Worm (Caenorhabditis elegans): ENCODE data around the gene cht-2.

Gene cht-2

DNA sequence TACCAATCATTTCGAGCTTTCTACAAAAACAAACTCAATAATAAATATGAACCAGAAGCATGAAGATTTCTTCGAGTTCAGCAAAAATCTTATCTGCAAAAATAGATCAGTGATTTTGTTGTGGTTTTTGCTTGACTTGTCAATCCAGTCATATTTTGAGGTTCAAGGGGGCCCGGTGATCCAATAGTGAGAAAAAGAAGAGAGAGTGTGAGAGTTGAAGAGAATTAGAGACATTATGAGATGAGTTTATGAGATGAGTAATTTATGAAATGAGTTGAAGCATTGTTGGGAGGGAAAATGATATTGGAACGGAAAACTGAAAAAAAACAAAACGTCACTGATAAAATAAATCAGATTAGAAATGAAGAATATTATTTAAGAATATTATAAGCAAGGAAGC lies 11.8 kb upstream of the cht-2 start, which contains the start of gene T13H5.1:
Gene T13H5.1, minus strand, starts transcription at position 101 of the 400 bp plus-strand sequence.
- TF ChIP-seq unc-55 (GFP tag; optimal IDR thresholded peaks at IDR 0.05) (no peak), hlh-15 (tag; optimal IDR thresholded peaks at IDR 0.05) (no peak), unc-86 (tag; optimal IDR thresholded peaks at IDR 0.05) (no peak), T23F11.4 (GFP tag; optimal IDR thresholded peaks at IDR 0.05) (no peak), gmeb-2 (tag; optimal IDR thresholded peaks at IDR 0.05) (no peak), pat-9 (tag; optimal IDR thresholded peaks at IDR 0.05) (no peak), hlh-6 (tag; optimal IDR thresholded peaks at IDR 0.05) (no peak), ztf-16 (tag; optimal IDR thresholded peaks at IDR 0.05) (no peak), eyg-1 (tag; optimal IDR thresholded peaks at IDR 0.05) (no peak), ceh-22 (tag; optimal IDR thresholded peaks at IDR 0.05) (no peak), pros-1 (tag; optimal IDR thresholded peaks at IDR 0.05) (no peak), dmd-4 (tag; optimal IDR thresholded peaks at IDR 0.05; ENCODE audit: borderline replicate concordance) (no peak)

DNA sequence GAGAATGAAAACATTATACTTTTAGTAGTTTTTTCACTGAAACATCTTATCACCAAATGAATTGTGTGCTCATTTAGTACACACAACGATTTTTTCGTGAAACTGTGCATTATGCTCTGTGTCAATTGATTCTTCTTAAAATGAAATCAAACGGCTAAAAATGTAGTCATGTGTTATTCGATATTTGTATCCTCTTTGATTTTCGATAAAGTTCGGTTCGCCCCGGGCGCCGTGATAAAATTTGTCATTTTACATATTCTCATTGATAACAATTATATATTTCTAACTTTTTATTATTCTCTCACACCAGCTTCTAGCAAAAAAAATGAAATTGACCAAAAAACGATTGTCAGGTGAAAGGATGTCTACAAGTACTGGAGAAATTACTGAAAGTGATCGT lies 6.0 kb upstream of the cht-2 start, which contains the start of gene ctg-2:
Gene ctg-2, plus strand, starts transcription at position 326 of the 400 bp plus-strand sequence.
- TF ChIP-seq sox-4 (tag; optimal IDR thresholded peaks at IDR 0.05): no peak
- no peak for TF ChIP-seq pax-1 (tag; optimal IDR thresholded peaks at IDR 0.05)
- TF ChIP-seq F13H6.1 (tag; optimal IDR thresholded peaks at IDR 0.05): no peak
- TF ChIP-seq dve-1 (tag; optimal IDR thresholded peaks at IDR 0.05): no peak
- no peak for TF ChIP-seq ceh-22 (tag; optimal IDR thresholded peaks at IDR 0.05)
- no peak for TF ChIP-seq ceh-31 (tag; optimal IDR thresholded peaks at IDR 0.05)

DNA sequence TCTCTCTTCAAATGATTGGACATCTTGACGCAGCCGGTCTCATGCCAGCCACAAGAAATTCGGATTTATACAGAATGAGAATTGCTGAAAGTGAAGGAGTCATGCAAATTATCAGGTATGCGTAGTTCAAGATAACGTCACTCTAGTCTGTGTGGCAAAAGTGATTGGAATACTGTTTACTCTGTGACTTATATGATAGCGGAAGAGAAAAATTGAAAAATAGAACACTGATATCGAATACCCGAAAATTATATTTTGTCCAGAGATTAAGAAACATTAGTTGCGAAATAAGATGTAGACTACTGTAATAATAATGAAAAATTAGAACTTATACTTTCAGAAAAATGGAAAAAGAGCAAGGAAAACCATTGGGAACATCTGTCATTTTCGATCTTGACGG lies 5.2 kb upstream of the cht-2 start:
- TF ChIP-seq nfya-1 (tag; optimal IDR thresholded peaks at IDR 0.05): no peak
- peak; percentile 80 for TF ChIP-seq elt-2 (tag; optimal IDR thresholded peaks at IDR 0.05)

DNA sequence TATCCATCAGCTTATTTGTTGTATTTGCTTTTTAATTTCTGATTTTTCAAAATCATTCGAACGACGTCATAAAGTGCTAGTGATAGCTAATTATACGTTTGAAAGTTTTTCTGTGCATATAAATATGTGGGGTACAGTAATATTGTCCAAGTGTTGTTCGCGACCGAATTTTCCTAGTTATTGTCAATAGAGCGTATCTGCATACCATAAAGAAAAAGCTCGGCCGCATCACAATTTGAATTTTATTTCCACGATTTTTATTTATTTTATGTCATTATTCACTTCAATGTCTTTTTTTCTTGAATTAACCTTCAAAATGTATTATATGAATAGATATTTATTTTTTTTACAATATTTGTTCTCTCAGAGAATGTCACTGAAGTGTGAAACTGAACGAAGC lies 3.9 kb upstream of the cht-2 start, which contains the start of gene rnh-2:
Gene rnh-2, plus strand, starts transcription at position 368 of the 400 bp plus-strand sequence.
- peak; percentile 87 for TF ChIP-seq ceh-31 (tag; optimal IDR thresholded peaks at IDR 0.05)
- TF ChIP-seq elt-4 (tag; optimal IDR thresholded peaks at IDR 0.05): no peak
- TF ChIP-seq zip-5 (tag; optimal IDR thresholded peaks at IDR 0.05): peak; percentile 56
- TF ChIP-seq ets-4 (tag; optimal IDR thresholded peaks at IDR 0.05): peak; percentile 48
- peak; percentile 25 for TF ChIP-seq lim-6 (tag; optimal IDR thresholded peaks at IDR 0.05)
- no peak for TF ChIP-seq ceh-30 (tag; optimal IDR thresholded peaks at IDR 0.05)
- peak; percentile 29 for TF ChIP-seq unc-42 (tag; optimal IDR thresholded peaks at IDR 0.05)
- no peak for TF ChIP-seq F13H6.1 (tag; optimal IDR thresholded peaks at IDR 0.05)
- peak; percentile 67 for TF ChIP-seq tbx-7 (tag; optimal IDR thresholded peaks at IDR 0.05)
- peak; percentile 52 for TF ChIP-seq ref-2 (tag; optimal IDR thresholded peaks at IDR 0.05)
- peak; percentile 80 for TF ChIP-seq ceh-2 (tag; optimal IDR thresholded peaks at IDR 0.05)
- no peak for TF ChIP-seq pha-4 (tag; optimal IDR thresholded peaks at IDR 0.05)
- TF ChIP-seq nfya-1 (tag; optimal IDR thresholded peaks at IDR 0.05): peak; percentile 4
- TF ChIP-seq ceh-14 (tag; optimal IDR thresholded peaks at IDR 0.05): peak; percentile 39
- TF ChIP-seq dve-1 (tag; optimal IDR thresholded peaks at IDR 0.05): peak; percentile 13
- peak; percentile 76 for TF ChIP-seq tbx-2 (tag; optimal IDR thresholded peaks at IDR 0.05)
- TF ChIP-seq C08G9.2 (tag; optimal IDR thresholded peaks at IDR 0.05): peak; percentile 74
- TF ChIP-seq hlh-8 (tag; optimal IDR thresholded peaks at IDR 0.05): peak; percentile 37
- no peak for TF ChIP-seq unc-55 (GFP tag; optimal IDR thresholded peaks at IDR 0.05)
- TF ChIP-seq elt-2 (tag; optimal IDR thresholded peaks at IDR 0.05): peak; percentile 68
- no peak for TF ChIP-seq hlh-15 (tag; optimal IDR thresholded peaks at IDR 0.05)

ce11 chrII:8518210-8518609 lies 2.5 kb upstream of the cht-2 start, which contains the start of gene T13H5.8:
Gene T13H5.8 (plus strand): TSS chrII:8518510.
- TF ChIP-seq unc-3 (GFP tag; conservative IDR thresholded peaks at IDR 0.05): no peak
- TF ChIP-seq unc-3 (tag; optimal IDR thresholded peaks at IDR 0.05): no peak
- TF ChIP-seq hlh-15 (tag; optimal IDR thresholded peaks at IDR 0.05): no peak

Measured in whole organism, late embryonic.